Fruit fly (Drosophila melanogaster): ENCODE results near the gene CG9581.
"Not testable (repeated sequence)": the region's sequence is repeated elsewhere in the genome, so short reads cannot be mapped to it uniquely, and the experiment has no call there.

Gene CG9581

DNA sequence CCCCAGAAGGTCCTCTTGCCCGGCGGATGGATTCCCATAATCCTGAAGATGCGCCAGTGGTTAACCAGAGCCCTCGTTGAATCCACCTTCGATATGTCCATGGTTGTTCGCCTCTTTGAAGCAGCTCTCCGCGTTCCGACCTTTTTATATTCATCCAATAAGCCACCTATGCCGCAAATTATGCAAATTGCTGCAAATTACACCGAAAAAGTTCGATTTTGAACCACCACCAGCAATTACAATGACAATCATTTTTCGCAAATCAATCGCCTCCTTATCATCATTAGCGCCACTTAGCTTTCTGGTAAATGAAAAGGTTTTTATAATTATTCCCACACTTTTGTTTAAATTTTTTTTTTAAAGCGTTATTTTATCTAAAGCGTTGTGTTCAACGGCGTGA lies 26.7 kb downstream of the CG9581 start, which contains the start of gene Or19a:
Gene Or19a, minus strand, starts transcription at position 101 of the 400 bp plus-strand sequence.
- TF ChIP-seq noc (tag; optimal IDR thresholded peaks at IDR 0.05): not testable (repeated sequence)

dm6 chrX:20140710-20141109 lies 29.1 kb downstream of the CG9581 start, which contains the start of gene CG34332:
CG34332 (plus strand) TSS chrX:20141010.
- no peak for TF ChIP-seq noc (tag; optimal IDR thresholded peaks at IDR 0.05)

DNA sequence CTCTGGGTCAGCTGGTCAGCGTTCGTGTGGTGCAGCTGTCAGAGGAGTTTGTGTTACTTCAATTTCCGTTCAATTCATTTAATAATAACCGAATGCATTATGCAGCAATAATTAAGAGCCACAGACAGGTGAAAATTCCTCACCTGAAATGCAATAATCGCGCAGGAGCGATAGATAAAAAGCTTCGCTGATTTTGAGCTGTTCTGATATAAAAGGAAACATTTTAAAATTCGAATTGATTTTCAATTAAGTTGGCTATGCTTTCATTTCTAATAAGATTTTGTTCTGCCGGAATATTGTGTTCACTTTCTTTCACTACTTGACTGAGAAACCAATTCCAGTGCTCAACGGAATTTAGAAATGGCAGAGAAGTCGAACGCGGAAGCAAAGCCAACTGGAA lies 30.3 kb downstream of the CG9581 start, which contains the start of gene CG42583:
Gene CG42583, plus strand, starts transcription at position 301 of the 400 bp plus-strand sequence.
- TF ChIP-seq noc (tag; optimal IDR thresholded peaks at IDR 0.05): no peak

dm6 chrX:20133432-20133831 lies 36.3 kb downstream of the CG9581 start, which contains the start of gene CG15322:
CG15322 (plus strand) TSS chrX:20133579.
- TF ChIP-seq noc (tag; optimal IDR thresholded peaks at IDR 0.05): no peak

- TF ChIP-seq noc (tag; optimal IDR thresholded peaks at IDR 0.05): no peak
These were observed 39.3 kb downstream of the CG9581 start for dm6 chrX:20130486-20130885.

DNA sequence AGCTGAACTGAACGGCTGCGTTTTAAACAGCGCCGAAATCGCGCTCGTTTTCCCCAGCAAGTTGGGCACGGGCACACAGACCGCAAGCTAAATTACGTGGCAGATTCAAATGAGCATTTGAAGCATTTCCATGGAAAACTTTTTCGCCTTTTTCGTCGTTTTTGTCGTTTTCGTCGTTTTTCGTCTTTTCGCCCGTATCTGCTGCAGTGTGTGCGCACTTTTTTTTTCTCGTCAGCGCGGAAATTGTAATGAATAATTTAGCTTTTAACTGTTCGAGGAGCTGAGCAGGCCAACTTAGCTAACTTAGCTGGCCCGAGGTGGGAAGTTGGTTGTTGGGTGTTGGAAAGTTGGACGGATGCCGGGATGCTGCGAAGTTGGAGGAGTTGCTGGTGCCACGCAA lies 40.2 kb downstream of the CG9581 start:
- TF ChIP-seq noc (tag; optimal IDR thresholded peaks at IDR 0.05): no peak

DNA sequence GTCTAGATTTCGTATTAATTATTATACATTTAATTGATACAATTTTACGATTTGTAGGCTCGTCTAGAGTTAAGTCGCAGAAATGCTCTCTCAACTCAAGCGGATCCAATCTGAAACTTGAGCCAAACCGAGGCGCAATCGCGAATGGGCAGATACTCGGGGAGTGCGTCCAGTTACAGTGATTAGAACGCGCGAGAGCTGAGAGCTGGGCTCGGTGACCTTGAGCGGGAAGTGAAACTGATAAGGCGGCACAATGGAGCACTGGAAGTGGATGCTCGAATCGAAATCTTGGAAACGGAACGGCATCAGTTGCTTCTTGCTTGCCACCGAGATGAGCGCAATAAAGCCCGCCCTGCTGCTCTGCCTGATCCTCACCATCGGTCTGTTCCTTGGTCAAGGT lies 47.6 kb downstream of the CG9581 start, which contains the start of gene CG34331:
Gene CG34331, plus strand, starts transcription at position 301 of the 400 bp plus-strand sequence.
- TF ChIP-seq noc (tag; optimal IDR thresholded peaks at IDR 0.05): no peak
